Worm (Caenorhabditis elegans): ENCODE measurements around the gene M01H9.5.

The M01H9.5 gene

DNA sequence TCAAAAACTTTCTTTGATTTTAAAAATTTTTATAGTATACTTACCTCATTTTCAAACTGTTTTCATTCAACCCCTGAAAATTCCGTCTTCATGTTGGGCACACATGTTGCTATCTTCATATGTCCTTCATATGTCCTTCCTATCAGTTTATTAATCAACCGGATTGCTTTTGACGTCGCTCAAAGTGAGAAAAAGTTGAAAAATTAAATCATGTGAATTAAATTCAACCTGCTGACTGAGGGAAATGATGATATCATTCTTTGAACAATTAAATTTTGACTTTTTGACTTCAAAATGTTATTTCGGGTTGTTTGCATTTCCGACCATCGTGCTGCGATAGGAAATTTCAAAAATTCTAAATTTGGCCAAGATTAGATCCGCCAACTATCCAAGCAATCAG is 19.3 kb downstream of the M01H9.5 start:
- TF ChIP-seq drap-1 (GFP tag; optimal IDR thresholded peaks at IDR 0.05) = no peak
- TF ChIP-seq ceh-43 (GFP tag; optimal IDR thresholded peaks at IDR 0.05) = no peak
- no peak for TF ChIP-seq unc-120 (tag; optimal IDR thresholded peaks at IDR 0.05; ENCODE audit: poor library complexity, severe bottlenecking)
- no peak for TF ChIP-seq mep-1 (tag; optimal IDR thresholded peaks at IDR 0.05)
- no peak for TF ChIP-seq blmp-1 (tag; optimal IDR thresholded peaks at IDR 0.05)
- TF ChIP-seq snpc-4 (tag; optimal IDR thresholded peaks at IDR 0.05) = no peak
- TF ChIP-seq mls-2 (tag; optimal IDR thresholded peaks at IDR 0.05) = no peak
- TF ChIP-seq elt-3 (tag; optimal IDR thresholded peaks at IDR 0.05) = no peak
- no peak for TF ChIP-seq elt-1 (tag; optimal IDR thresholded peaks at IDR 0.05; ENCODE audit: borderline replicate concordance, insufficient read depth)
- TF ChIP-seq pha-4 (tag; optimal IDR thresholded peaks at IDR 0.05) = no peak
- no peak for TF ChIP-seq lin-13 (tag; optimal IDR thresholded peaks at IDR 0.05)
- no peak for TF ChIP-seq flh-1 (GFP tag; optimal IDR thresholded peaks at IDR 0.05)
- TF ChIP-seq unc-62 (GFP tag; optimal IDR thresholded peaks at IDR 0.05) = no peak
- no peak for TF ChIP-seq sptf-1 (tag; optimal IDR thresholded peaks at IDR 0.05)
- no peak for TF ChIP-seq nhr-28 (tag; optimal IDR thresholded peaks at IDR 0.05)
- TF ChIP-seq cnd-1 (tag; optimal IDR thresholded peaks at IDR 0.05) = no peak
- no peak for TF ChIP-seq M03D4.4 (tag; optimal IDR thresholded peaks at IDR 0.05)

- TF ChIP-seq flh-1 (GFP tag; optimal IDR thresholded peaks at IDR 0.05) = no peak
These were observed 21.5 kb downstream of the M01H9.5 start, which contains the start of gene trx-3 for ce11 chrIV:4486738-4487137. Gene trx-3 (plus strand): TSS chrIV:4487028.

ce11 chrIV:4490148-4490652 is 24.9 kb downstream of the M01H9.5 start, which contains the start of gene ZK180.7:
Gene ZK180.7 (plus strand): TSS chrIV:4490542.
- no peak for TF ChIP-seq sptf-1 (tag; optimal IDR thresholded peaks at IDR 0.05)
- TF ChIP-seq ceh-39 (tag; optimal IDR thresholded peaks at IDR 0.05) = no peak

- TF ChIP-seq ces-1 (GFP tag; optimal IDR thresholded peaks at IDR 0.05) = peak; percentile 87
- no peak for TF ChIP-seq sptf-1 (tag; optimal IDR thresholded peaks at IDR 0.05)
These were observed 39.8 kb downstream of the M01H9.5 start for ce11 chrIV:4505078-4505477.

DNA sequence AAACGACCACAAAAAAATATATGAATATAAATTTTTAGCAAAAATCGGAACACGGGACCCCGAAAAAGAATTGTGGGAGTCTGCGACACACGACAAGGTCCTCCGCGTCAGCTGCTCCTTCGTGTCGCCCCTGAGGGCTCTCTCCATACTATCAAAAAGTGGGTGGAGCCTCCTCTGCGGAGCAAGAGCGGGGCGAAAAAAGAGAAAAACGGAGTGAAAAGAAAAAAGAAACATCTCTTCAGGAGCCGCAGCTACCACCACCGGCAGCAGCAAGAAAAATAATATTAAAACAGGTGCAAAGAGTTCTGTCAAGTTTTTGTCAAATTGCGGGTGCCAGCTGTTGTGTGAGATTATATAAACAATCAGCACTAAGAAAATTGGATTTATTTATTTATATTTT is 41.4 kb downstream of the M01H9.5 start, which contains the start of gene gbb-2:
gbb-2 (minus strand) TSS at position 112 of the 400 bp plus-strand sequence.
- no peak for TF ChIP-seq elt-1 (tag; optimal IDR thresholded peaks at IDR 0.05; ENCODE audit: borderline replicate concordance, insufficient read depth)
- no peak for TF ChIP-seq nhr-2 (tag; optimal IDR thresholded peaks at IDR 0.05)
- TF ChIP-seq nhr-76 (tag; optimal IDR thresholded peaks at IDR 0.05) = no peak
- TF ChIP-seq hlh-1 (tag; optimal IDR thresholded peaks at IDR 0.05) = peak; percentile 56
- TF ChIP-seq unc-120 (tag; optimal IDR thresholded peaks at IDR 0.05; ENCODE audit: poor library complexity, severe bottlenecking) = peak; percentile 82
- no peak for TF ChIP-seq pha-4 (tag; optimal IDR thresholded peaks at IDR 0.05)
- TF ChIP-seq ceh-43 (GFP tag; optimal IDR thresholded peaks at IDR 0.05) = no peak
- TF ChIP-seq ham-2 (GFP tag; optimal IDR thresholded peaks at IDR 0.05) = no peak
- TF ChIP-seq nhr-12 (tag; optimal IDR thresholded peaks at IDR 0.05) = no peak
- TF ChIP-seq lin-13 (tag; optimal IDR thresholded peaks at IDR 0.05) = no peak

DNA sequence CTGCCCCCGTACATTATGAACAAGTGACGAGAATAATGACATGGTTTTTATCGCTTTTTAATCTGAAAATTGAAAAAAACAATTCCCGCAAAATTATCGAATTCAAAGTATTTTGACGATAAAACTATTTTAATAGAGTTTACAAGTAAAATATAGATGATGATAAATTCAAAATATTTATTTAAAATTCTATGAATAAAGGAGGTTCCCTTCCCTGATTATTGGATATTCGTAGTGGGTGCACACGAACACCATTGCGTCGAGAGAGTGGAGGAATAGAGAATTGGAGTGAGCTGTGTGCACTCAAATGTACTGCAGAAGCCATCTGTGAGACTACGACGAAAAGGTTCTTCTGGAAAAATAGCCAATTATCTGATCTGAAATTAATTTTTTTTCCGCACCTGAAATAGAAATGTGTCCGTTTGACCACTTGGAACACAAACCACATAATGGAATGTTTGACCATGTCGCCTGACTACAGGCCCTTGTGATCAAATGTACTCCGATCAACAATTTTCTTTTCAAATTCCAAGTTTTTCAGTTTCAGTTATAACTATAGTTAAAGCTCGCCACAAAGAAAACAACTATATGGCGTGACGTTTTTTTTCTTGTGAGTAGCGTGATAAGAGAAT is 46.1 kb downstream of the M01H9.5 start, which contains the start of the genes rfth-1 and ZK180.8:
rfth-1 (minus strand) TSS at position 51 of the 632 bp plus-strand sequence.
ZK180.8 (minus strand) TSS at position 466 of the 632 bp plus-strand sequence.
- no peak for TF ChIP-seq nhr-28 (tag; optimal IDR thresholded peaks at IDR 0.05)
- no peak for TF ChIP-seq sem-2 (GFP tag; optimal IDR thresholded peaks at IDR 0.05)
- TF ChIP-seq M03D4.4 (tag; optimal IDR thresholded peaks at IDR 0.05) = no peak
- no peak for TF ChIP-seq sptf-1 (tag; optimal IDR thresholded peaks at IDR 0.05)
- no peak for TF ChIP-seq nhr-12 (tag; optimal IDR thresholded peaks at IDR 0.05)
- no peak for TF ChIP-seq ceh-43 (GFP tag; optimal IDR thresholded peaks at IDR 0.05)
- no peak for TF ChIP-seq unc-120 (tag; optimal IDR thresholded peaks at IDR 0.05; ENCODE audit: poor library complexity, severe bottlenecking)

ce11 chrIV:4513269-4513819 is 48.1 kb downstream of the M01H9.5 start, which contains the start of gene sar-1:
Gene sar-1 (minus strand): TSS chrIV:4513319.
- TF ChIP-seq elt-3 (tag; optimal IDR thresholded peaks at IDR 0.05) = no peak
- peak; percentile 84 for TF ChIP-seq mep-1 (tag; optimal IDR thresholded peaks at IDR 0.05)
- peak; percentile 32 for TF ChIP-seq unc-62 (GFP tag; optimal IDR thresholded peaks at IDR 0.05)
- no peak for TF ChIP-seq ces-1 (GFP tag; optimal IDR thresholded peaks at IDR 0.05)
- TF ChIP-seq unc-120 (tag; optimal IDR thresholded peaks at IDR 0.05; ENCODE audit: poor library complexity, severe bottlenecking) = peak; percentile 47
- TF ChIP-seq flh-1 (GFP tag; optimal IDR thresholded peaks at IDR 0.05) = no peak
- no peak for TF ChIP-seq M03D4.4 (tag; optimal IDR thresholded peaks at IDR 0.05)
- no peak for TF ChIP-seq ztf-11 (tag; optimal IDR thresholded peaks at IDR 0.05)
- TF ChIP-seq lin-13 (tag; optimal IDR thresholded peaks at IDR 0.05) = peak; percentile 63
- TF ChIP-seq unc-39 (tag; optimal IDR thresholded peaks at IDR 0.05) = no peak
- TF ChIP-seq hlh-1 (tag; optimal IDR thresholded peaks at IDR 0.05) = no peak
- peak; percentile 14 for TF ChIP-seq lsy-2 (tag; optimal IDR thresholded peaks at IDR 0.05)
- TF ChIP-seq zip-8 (tag; optimal IDR thresholded peaks at IDR 0.05) = no peak
- TF ChIP-seq nhr-2 (tag; optimal IDR thresholded peaks at IDR 0.05) = no peak
- peak; percentile 27 for TF ChIP-seq drap-1 (GFP tag; optimal IDR thresholded peaks at IDR 0.05)
- TF ChIP-seq ceh-43 (GFP tag; optimal IDR thresholded peaks at IDR 0.05) = no peak
- no peak for TF ChIP-seq nhr-237 (tag; optimal IDR thresholded peaks at IDR 0.05)
- peak; percentile 69 for TF ChIP-seq pha-4 (tag; optimal IDR thresholded peaks at IDR 0.05)
- no peak for TF ChIP-seq elt-1 (tag; optimal IDR thresholded peaks at IDR 0.05; ENCODE audit: borderline replicate concordance, insufficient read depth)

Data from whole organism, mixed stage, embryonic.